Worm (Caenorhabditis elegans): ENCODE results near the gene twk-25.

The twk-25 gene

DNA sequence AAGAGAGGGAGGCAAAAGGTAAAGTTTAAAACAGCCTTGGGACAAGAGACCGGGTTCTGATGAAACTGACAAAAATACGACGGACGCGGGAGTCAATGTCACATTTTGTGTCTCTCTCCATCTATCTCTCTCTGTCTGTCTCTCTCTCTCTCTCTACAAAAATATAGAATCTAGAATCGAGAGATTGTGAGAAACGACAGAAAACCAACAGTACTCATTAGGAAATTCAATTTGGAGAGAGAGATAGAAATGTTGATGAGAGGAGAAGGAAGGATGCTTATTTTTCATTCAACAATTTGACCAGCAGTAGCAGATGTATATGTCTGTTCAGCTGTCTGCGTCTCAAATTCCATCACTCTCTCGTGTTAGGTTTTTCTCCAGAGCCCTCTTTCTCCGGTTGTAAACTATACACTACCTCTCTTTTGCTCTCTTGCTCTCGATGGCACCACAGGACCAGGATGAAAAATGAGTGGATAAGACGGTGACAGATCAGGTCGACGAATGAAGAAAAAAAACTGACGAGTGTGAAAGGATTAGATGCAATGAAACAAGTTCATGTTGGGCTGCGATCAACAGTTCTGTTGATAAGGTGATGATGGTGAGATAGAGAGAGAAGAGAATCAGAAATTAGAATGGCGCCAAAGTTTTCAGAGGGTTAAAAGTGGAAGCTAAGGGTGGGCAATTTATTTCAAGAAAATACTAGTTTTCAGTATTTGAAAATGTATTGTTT lies 14.7 kb upstream of the twk-25 start:
- TF ChIP-seq Y53F4B.3 (GFP tag; IDR thresholded peaks at IDR 0.05) (no peak), nfyb-1 (GFP tag; IDR thresholded peaks at IDR 0.05) (no peak), mxl-1 (tag; optimal IDR thresholded peaks at IDR 0.05) (no peak), ztf-18 (tag; optimal IDR thresholded peaks at IDR 0.05) (no peak), hlh-26 (GFP tag; conservative IDR thresholded peaks at IDR 0.05) (no peak), rec-8 (tag; optimal IDR thresholded peaks at IDR 0.05) (no peak), snpc-1.1 (tag; optimal IDR thresholded peaks at IDR 0.05; ENCODE audit: insufficient read depth) (no peak), ekl-4 (GFP tag; IDR thresholded peaks at IDR 0.05) (no peak), attf-5 (GFP tag; optimal IDR thresholded peaks at IDR 0.05) (peak; percentile 30), Y56A3A.18 (GFP tag; IDR thresholded peaks at IDR 0.05) (no peak), cebp-1 (GFP tag; IDR thresholded peaks at IDR 0.05) (no peak), cebp-1 (tag; optimal IDR thresholded peaks at IDR 0.05) (peak; percentile 44), ztf-28 (GFP tag; IDR thresholded peaks at IDR 0.05) (no peak), lin-26 (GFP tag; IDR thresholded peaks at IDR 0.05) (no peak), attf-3 (GFP tag; conservative IDR thresholded peaks at IDR 0.05) (no peak), rcor-1 (GFP tag; IDR thresholded peaks at IDR 0.05) (no peak), K11D2.4 (GFP tag; IDR thresholded peaks at IDR 0.05) (no peak), tbp1 (GFP tag; optimal IDR thresholded peaks at IDR 0.05) (no peak), F39B2.1 (GFP tag; IDR thresholded peaks at IDR 0.05) (no peak), lag-1 (GFP tag; IDR thresholded peaks at IDR 0.05) (no peak), ceh-79 (tag; optimal IDR thresholded peaks at IDR 0.05) (no peak), ztf-26 (tag; optimal IDR thresholded peaks at IDR 0.05) (peak; percentile 44), somi-1 (GFP tag; optimal IDR thresholded peaks at IDR 0.05) (no peak)

DNA sequence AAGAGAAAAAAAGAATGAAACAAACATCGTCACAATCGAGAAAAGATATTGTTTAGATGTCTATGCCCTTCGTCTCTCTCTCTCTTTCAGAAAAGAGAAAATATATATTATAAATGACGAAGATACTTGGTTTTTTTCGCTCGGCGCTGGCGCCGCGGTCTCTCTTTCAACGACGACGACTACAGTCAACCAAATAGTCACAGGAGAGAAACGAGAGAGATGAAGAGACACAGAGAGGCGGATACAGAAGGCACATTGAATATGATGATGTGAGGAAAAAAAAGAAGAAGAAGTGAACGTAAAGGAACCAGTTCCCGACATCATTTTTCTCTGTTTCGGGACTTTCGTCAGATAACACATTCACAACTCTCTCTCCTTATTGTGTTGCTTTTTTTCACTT lies 13.1 kb upstream of the twk-25 start:
- peak; percentile 87 for TF ChIP-seq somi-1 (GFP tag; optimal IDR thresholded peaks at IDR 0.05)
- no peak for TF ChIP-seq ztf-22 (GFP tag; optimal IDR thresholded peaks at IDR 0.05)
- no peak for TF ChIP-seq madf-6 (GFP tag; IDR thresholded peaks at IDR 0.05)
- no peak for TF ChIP-seq T26A5.8 (tag; optimal IDR thresholded peaks at IDR 0.05)
- TF ChIP-seq pha-4 (tag; optimal IDR thresholded peaks at IDR 0.05), result no peak
- TF ChIP-seq hrde-1 (tag; optimal IDR thresholded peaks at IDR 0.05; ENCODE audit: borderline replicate concordance), result no peak
- TF ChIP-seq cebp-2 (GFP tag; IDR thresholded peaks at IDR 0.05), result no peak
- peak; percentile 61 for TF ChIP-seq lin-40 (tag; optimal IDR thresholded peaks at IDR 0.05)
- TF ChIP-seq cebp-1 (GFP tag; IDR thresholded peaks at IDR 0.05), result no peak
- peak; percentile 25 for TF ChIP-seq cebp-1 (tag; optimal IDR thresholded peaks at IDR 0.05)
- no peak for TF ChIP-seq attf-3 (GFP tag; conservative IDR thresholded peaks at IDR 0.05)
- peak; percentile 36 for TF ChIP-seq die-1 (tag; optimal IDR thresholded peaks at IDR 0.05)
- no peak for TF ChIP-seq ztf-25 (GFP tag; IDR thresholded peaks at IDR 0.05)
- peak; percentile 79 for TF ChIP-seq ztf-26 (tag; optimal IDR thresholded peaks at IDR 0.05)
- peak; percentile 25 for TF ChIP-seq ZK185.1 (tag; optimal IDR thresholded peaks at IDR 0.05; ENCODE audit: poor library complexity, severe bottlenecking)
- TF ChIP-seq dpl-1 (GFP tag; optimal IDR thresholded peaks at IDR 0.05), result no peak

DNA sequence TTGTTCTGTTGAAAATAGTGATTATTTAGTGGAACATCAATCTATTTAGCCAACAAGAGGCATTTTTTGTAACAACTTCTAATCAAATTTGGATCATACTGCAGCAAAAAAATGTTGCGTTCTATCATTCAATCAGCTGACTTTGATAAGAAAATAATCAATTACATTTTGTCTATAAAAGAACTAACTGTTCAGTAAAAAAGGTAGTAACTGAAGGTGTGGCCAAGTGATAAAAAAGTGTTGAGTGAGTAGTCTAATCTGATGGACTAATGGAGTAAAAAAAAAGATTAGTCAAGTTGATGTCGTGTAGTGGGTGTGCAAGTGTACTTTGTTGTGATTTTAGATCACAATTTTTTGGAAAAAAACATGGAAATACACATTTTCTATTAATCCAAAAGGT lies 12.2 kb upstream of the twk-25 start:
- TF ChIP-seq F49E8.2 (tag; optimal IDR thresholded peaks at IDR 0.05; ENCODE audit: insufficient read depth), result no peak
- no peak for TF ChIP-seq sea-2 (GFP tag; IDR thresholded peaks at IDR 0.05)
- TF ChIP-seq sptf-2 (GFP tag; optimal IDR thresholded peaks at IDR 0.05), result no peak
- TF ChIP-seq F22D6.2 (tag; optimal IDR thresholded peaks at IDR 0.05), result no peak
- TF ChIP-seq ceh-79 (tag; optimal IDR thresholded peaks at IDR 0.05), result no peak
- no peak for TF ChIP-seq rcor-1 (GFP tag; IDR thresholded peaks at IDR 0.05)
- no peak for TF ChIP-seq C06A6.2 (GFP tag; conservative IDR thresholded peaks at IDR 0.05)
- no peak for TF ChIP-seq athp-1 (tag; optimal IDR thresholded peaks at IDR 0.05)
- no peak for TF ChIP-seq F52B5.7 (tag; optimal IDR thresholded peaks at IDR 0.05)
- no peak for TF ChIP-seq B0336.3 (GFP tag; IDR thresholded peaks at IDR 0.05)
- no peak for TF ChIP-seq fkh-3 (tag; optimal IDR thresholded peaks at IDR 0.05)
- TF ChIP-seq him-1 (tag; optimal IDR thresholded peaks at IDR 0.05), result no peak
- no peak for TF ChIP-seq nhr-27 (tag; optimal IDR thresholded peaks at IDR 0.05)
- no peak for TF ChIP-seq ztf-3 (GFP tag; optimal IDR thresholded peaks at IDR 0.05)

Data from whole organism, young adult.